Fruit fly (Drosophila melanogaster) whole organism: ENCODE results near the gene CG34448.

Source experiments
- Dll ChIP-seq: fragments of >200 bp; optimal IDR thresholded peaks from 2 replicates; lab custom pipeline; 2017
- usp ChIP-seq: fragments of >200 bp; optimal IDR thresholded peaks from 2 replicates; lab custom pipeline; 2017; ENCODE audit warnings: missing biosample characterization, missing genetic modification characterization, mixed read lengths

DNA sequence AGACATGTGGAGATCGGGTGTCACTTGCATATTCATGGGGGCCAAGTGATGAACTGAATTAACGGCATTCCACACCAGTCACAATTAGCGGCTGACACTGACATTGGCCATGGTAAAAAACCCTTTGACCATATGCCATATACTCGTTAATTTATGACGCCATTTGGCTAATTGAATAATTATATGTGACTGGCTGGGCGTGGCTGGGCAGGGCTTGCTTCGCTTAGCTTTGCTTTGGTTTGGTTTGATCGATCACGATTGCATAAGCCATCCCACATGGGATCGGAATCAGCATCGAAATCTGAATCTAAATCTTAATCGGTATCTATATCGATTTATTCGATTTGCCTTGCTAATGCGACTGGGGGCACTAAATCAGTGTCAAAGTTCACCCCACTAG lies 11.8 kb upstream of the CG34448 start:
- TF ChIP-seq usp (GFP tag; lab: Kevin White, UChicago) (no peak), Dll (lab: Kevin White, UChicago) (no peak)
